Fruit fly (Drosophila melanogaster) whole organism, embryonic: ENCODE results near the gene CG1463.

ENCODE experiments used
- Adf1 ChIP-seq: fragments of 200-800 bp; sonication (Bioruptor generic); IDR thresholded peaks from 2 replicates; pipeline ENCODE4 v1.3.6; 2022; ENCODE audit warnings: missing biosample characterization, missing genetic modification characterization
- BEAF-32 ChIP-seq: fragments of 200-800 bp; sonication (Bioruptor generic); optimal IDR thresholded peaks from 3 replicates; lab custom pipeline; 2017; ENCODE audit warnings: missing biosample characterization, missing genetic modification characterization, mild to moderate bottlenecking, moderate library complexity, missing genetic modification reagents
- CG10209 ChIP-seq: fragments of 200-800 bp; sonication (Bioruptor generic); optimal IDR thresholded peaks from 3 replicates; lab custom pipeline; 2017; ENCODE audit warnings: missing biosample characterization, mild to moderate bottlenecking, missing genetic modification characterization, missing genetic modification reagents
- CG11398 ChIP-seq: fragments of 200-800 bp; sonication (Bioruptor generic); optimal IDR thresholded peaks from 2 replicates; lab custom pipeline; 2016; ENCODE audit warnings: missing biosample characterization, missing genetic modification characterization
- CG12659 ChIP-seq: fragments of 200-800 bp; sonication (Bioruptor generic); optimal IDR thresholded peaks from 3 replicates; lab custom pipeline; 2017; ENCODE audit warnings: mild to moderate bottlenecking, missing biosample characterization, missing genetic modification reagents, missing genetic modification characterization
- CG15514 ChIP-seq: fragments of 200-800 bp; sonication (Bioruptor generic); optimal IDR thresholded peaks from 3 replicates; lab custom pipeline; 2017; ENCODE audit warnings: missing biosample characterization, missing genetic modification characterization, mild to moderate bottlenecking, moderate library complexity, missing genetic modification reagents
- CG1647 ChIP-seq: fragments of 200-800 bp; sonication (Bioruptor generic); optimal IDR thresholded peaks from 3 replicates; lab custom pipeline; 2016; ENCODE audit warnings: missing biosample characterization, missing genetic modification characterization
- CG17385 ChIP-seq: fragments of 200-800 bp; sonication (Bioruptor generic); optimal IDR thresholded peaks from 3 replicates; lab custom pipeline; 2018; ENCODE audit warnings: missing biosample characterization, mild to moderate bottlenecking, missing genetic modification characterization
- CG18476 ChIP-seq: fragments of 200-800 bp; sonication (Bioruptor generic); optimal IDR thresholded peaks from 2 replicates; lab custom pipeline; 2016; ENCODE audit warnings: missing biosample characterization, mild to moderate bottlenecking, missing genetic modification characterization
- CG18764 ChIP-seq: fragments of 200-800 bp; sonication (Bioruptor generic); optimal IDR thresholded peaks from 3 replicates; lab custom pipeline; 2016; ENCODE audit warnings: missing biosample characterization, missing genetic modification characterization
- CG2116 ChIP-seq: fragments of 200-800 bp; sonication (Bioruptor generic); optimal IDR thresholded peaks from 3 replicates; lab custom pipeline; 2018; ENCODE audit warnings: missing biosample characterization, mild to moderate bottlenecking, missing genetic modification characterization
- CG7372 ChIP-seq: fragments of 200-800 bp; sonication (Bioruptor generic); IDR thresholded peaks from 2 replicates; pipeline ENCODE4 v1.3.6; 2022; ENCODE audit warnings: missing biosample characterization, missing genetic modification characterization
- CG8924 ChIP-seq: fragments of 200-800 bp; optimal IDR thresholded peaks from 3 replicates; lab custom pipeline; 2019; ENCODE audit warnings: missing biosample characterization, mild to moderate bottlenecking, missing genetic modification characterization, moderate library complexity
- CTCF ChIP-seq: fragments of 200-800 bp; sonication (Bioruptor generic); optimal IDR thresholded peaks from 2 replicates; lab custom pipeline; 2017; ENCODE audit warnings: missing biosample characterization, mild to moderate bottlenecking, missing genetic modification characterization, moderate library complexity
- Elba2 ChIP-seq: fragments of 200-800 bp; sonication (Bioruptor generic); optimal IDR thresholded peaks from 3 replicates; lab custom pipeline; 2016; ENCODE audit warnings: missing biosample characterization, missing genetic modification characterization
- Fer3 ChIP-seq: fragments of 200-800 bp; sonication (Bioruptor generic); optimal IDR thresholded peaks from 2 replicates; lab custom pipeline; 2018; ENCODE audit warnings: missing biosample characterization, mild to moderate bottlenecking, missing genetic modification characterization, moderate library complexity
- H2.0 ChIP-seq: fragments of 200-800 bp; sonication (Bioruptor generic); IDR thresholded peaks from 2 replicates; pipeline ENCODE4 v1.3.6; 2022; ENCODE audit warnings: missing biosample characterization, missing genetic modification characterization
- HLH3B ChIP-seq: fragments of 200-800 bp; sonication (Bioruptor generic); IDR thresholded peaks from 2 replicates; pipeline ENCODE4 v1.3.6; 2022; ENCODE audit warnings: missing biosample characterization, missing genetic modification characterization
- Hmr ChIP-seq: fragments of 200-800 bp; sonication (Bioruptor generic); optimal IDR thresholded peaks from 3 replicates; lab custom pipeline; 2017; ENCODE audit warnings: mild to moderate bottlenecking, missing biosample characterization, missing genetic modification reagents, missing genetic modification characterization
- Hr78 ChIP-seq, 2 experiments: fragments of 200-800 bp in 1 of 2; fragments of >200 bp in 1 of 2; sonication (Bioruptor generic) in 1 of 2; optimal IDR thresholded peaks; 2 replicates each; lab custom pipeline; 2017 to 2019; ENCODE audit warnings: missing biosample characterization in 2 of 2, missing genetic modification characterization in 2 of 2, mild to moderate bottlenecking in 1 of 2, moderate library complexity in 1 of 2
- Lpt ChIP-seq: fragments of >200 bp; optimal IDR thresholded peaks from 2 replicates; lab custom pipeline; 2018; ENCODE audit warnings: missing biosample characterization, missing genetic modification characterization
- Nf-YB ChIP-seq: fragments of 200-800 bp; sonication (Bioruptor generic); optimal IDR thresholded peaks from 3 replicates; lab custom pipeline; 2019; ENCODE audit warnings: missing biosample characterization, mild to moderate bottlenecking, missing genetic modification characterization, moderate library complexity
- Usf ChIP-seq: fragments of 200-800 bp; sonication (Bioruptor generic); optimal IDR thresholded peaks from 2 replicates; lab custom pipeline; 2017; ENCODE audit warnings: missing genotype, missing biosample characterization, missing genetic modification characterization
- Xbp1 ChIP-seq: fragments of 200-800 bp; sonication (Bioruptor generic); optimal IDR thresholded peaks from 3 replicates; lab custom pipeline; 2016; ENCODE audit warnings: missing biosample characterization, mild to moderate bottlenecking, missing genetic modification characterization
- abd-A ChIP-seq: fragments of 200-800 bp; sonication (Bioruptor generic); optimal IDR thresholded peaks from 3 replicates; lab custom pipeline; 2019; ENCODE audit warnings: missing biosample characterization, mild to moderate bottlenecking, missing genetic modification characterization, moderate library complexity
- ase ChIP-seq: fragments of 200-800 bp; sonication (Bioruptor generic); IDR thresholded peaks from 3 replicates; pipeline ENCODE4 v1.3.6; 2022; ENCODE audit warnings: missing biosample characterization, missing genetic modification characterization
- bab2 ChIP-seq: fragments of 200-800 bp; sonication (Bioruptor generic); optimal IDR thresholded peaks from 2 replicates; lab custom pipeline; 2016; ENCODE audit warnings: missing biosample characterization, missing genetic modification characterization
- dan ChIP-seq: fragments of 200-800 bp; sonication (Bioruptor generic); IDR thresholded peaks from 2 replicates; pipeline ENCODE4 v1.3.6; 2022; ENCODE audit warnings: missing biosample characterization, missing genetic modification characterization
- emc ChIP-seq: fragments of 200-800 bp; sonication (Bioruptor generic); optimal IDR thresholded peaks from 2 replicates; lab custom pipeline; 2016; ENCODE audit warnings: missing biosample characterization, missing genetic modification characterization
- ewg ChIP-seq: fragments of 200-800 bp; sonication (Bioruptor generic); optimal IDR thresholded peaks from 3 replicates; lab custom pipeline; 2017; ENCODE audit warnings: mild to moderate bottlenecking, missing biosample characterization, missing genetic modification reagents, missing genetic modification characterization
- fd102C ChIP-seq: fragments of 200-800 bp; sonication (Bioruptor generic); optimal IDR thresholded peaks from 2 replicates; lab custom pipeline; 2018; ENCODE audit warnings: missing biosample characterization, mild to moderate bottlenecking, missing genetic modification characterization, moderate library complexity
- fd64A ChIP-seq: fragments of 200-800 bp; sonication (Bioruptor generic); optimal IDR thresholded peaks from 3 replicates; lab custom pipeline; 2018; ENCODE audit warnings: missing biosample characterization, mild to moderate bottlenecking, missing genetic modification characterization
- ftz-f1 ChIP-seq: fragments of 200-800 bp; sonication (Bioruptor generic); optimal IDR thresholded peaks from 2 replicates; lab custom pipeline; 2016; ENCODE audit warnings: missing biosample characterization, missing genetic modification characterization
- jigr1 ChIP-seq: fragments of 200-800 bp; sonication (Bioruptor generic); IDR thresholded peaks from 3 replicates; pipeline ENCODE4 v1.3.6; 2022; ENCODE audit warnings: missing biosample characterization, missing genetic modification characterization
- jumu ChIP-seq: fragments of 200-800 bp; sonication (Bioruptor generic); optimal IDR thresholded peaks from 3 replicates; lab custom pipeline; 2016; ENCODE audit warnings: missing biosample characterization, missing genetic modification characterization
- knrl ChIP-seq: fragments of 200-800 bp; sonication (Bioruptor generic); IDR thresholded peaks from 3 replicates; pipeline ENCODE4 v1.3.6; 2022; ENCODE audit warnings: missing biosample characterization, missing genetic modification characterization; ENCODE audit not compliant: partially characterized antibody
- pan ChIP-seq, 4 experiments: fragments of >200 bp in 3 of 4; fragments of 200-800 bp in 1 of 4; sonication (Bioruptor generic) in 1 of 4; optimal IDR thresholded peaks in 3 of 4; IDR thresholded peaks in 1 of 4; 2 replicates each; pipeline versions ENCODE4 v1.3.6 to Lab custom; 2017 to 2022; ENCODE audit warnings: missing biosample characterization in 2 of 4, missing genetic modification characterization in 2 of 4, mixed read lengths in 1 of 4
- pb ChIP-seq: fragments of 200-800 bp; sonication (Bioruptor generic); optimal IDR thresholded peaks from 3 replicates; lab custom pipeline; 2016; ENCODE audit warnings: missing biosample characterization, missing genetic modification characterization
- peb ChIP-seq: fragments of 200-800 bp; sonication (Bioruptor generic); IDR thresholded peaks from 2 replicates; pipeline ENCODE4 v1.3.6; 2022; ENCODE audit warnings: missing biosample characterization, missing genetic modification characterization
- pfk ChIP-seq: fragments of 200-800 bp; sonication (Bioruptor generic); optimal IDR thresholded peaks from 2 replicates; lab custom pipeline; 2018; ENCODE audit warnings: missing biosample characterization, mild to moderate bottlenecking, missing genetic modification characterization, moderate library complexity
- phol ChIP-seq: fragments of 200-800 bp; sonication (Bioruptor generic); optimal IDR thresholded peaks from 3 replicates; lab custom pipeline; 2018; ENCODE audit warnings: missing biosample characterization, mild to moderate bottlenecking, missing genetic modification characterization, moderate library complexity
- pum ChIP-seq: fragments of 200-800 bp; sonication (Bioruptor generic); optimal IDR thresholded peaks from 2 replicates; lab custom pipeline; 2016; ENCODE audit warnings: missing biosample characterization, missing genetic modification characterization
- rib ChIP-seq: fragments of 200-800 bp; sonication (Bioruptor generic); IDR thresholded peaks from 2 replicates; pipeline ENCODE4 v1.3.6; 2022; ENCODE audit warnings: missing biosample characterization, missing genetic modification characterization
- sc ChIP-seq, 3 experiments: fragments of >200 bp in 2 of 3; fragments of 200-800 bp in 1 of 3; sonication (Bioruptor generic) in 1 of 3; optimal IDR thresholded peaks; 2 replicates in 2 of 3; 3 replicates in 1 of 3; lab custom pipeline; 2017; ENCODE audit warnings: mild to moderate bottlenecking in 1 of 3, missing biosample characterization in 1 of 3, missing genetic modification characterization in 1 of 3, missing genetic modification reagents in 1 of 3
- schlank ChIP-seq: fragments of 200-800 bp; sonication (Bioruptor generic); optimal IDR thresholded peaks from 2 replicates; lab custom pipeline; 2018; ENCODE audit warnings: missing biosample characterization, mild to moderate bottlenecking, missing genetic modification characterization
- sd ChIP-seq: fragments of 200-800 bp; sonication (Bioruptor generic); optimal IDR thresholded peaks from 3 replicates; lab custom pipeline; 2018; ENCODE audit warnings: missing biosample characterization, mild to moderate bottlenecking, missing genetic modification characterization, moderate library complexity
- seq ChIP-seq: fragments of 200-800 bp; sonication (Bioruptor generic); IDR thresholded peaks from 2 replicates; pipeline ENCODE4 v1.3.6; 2022; ENCODE audit warnings: missing biosample characterization, missing genetic modification characterization
- usp ChIP-seq: fragments of >200 bp; optimal IDR thresholded peaks from 2 replicates; lab custom pipeline; 2017; ENCODE audit warnings: missing biosample characterization, missing genetic modification characterization
- zfh1 ChIP-seq: fragments of 200-800 bp; sonication (Bioruptor generic); IDR thresholded peaks from 3 replicates; pipeline ENCODE4 v1.3.6; 2022; ENCODE audit warnings: missing biosample characterization, missing genetic modification characterization

The CG1463 gene

dm6 chrX:12575827-12576408 lies 35.5 kb downstream of the CG1463 start (continued):
- TF ChIP-seq fd102C (GFP tag; lab: Kevin White, UChicago) = no peak
- no peak for TF ChIP-seq emc
- no peak for TF ChIP-seq ase
- TF ChIP-seq CTCF (GFP tag; lab: Kevin White, UChicago) = no peak
- TF ChIP-seq CG12659 (GFP tag; lab: Kevin White, UChicago) = peak; percentile 37
- no peak for TF ChIP-seq fd64A (GFP tag; lab: Kevin White, UChicago)
- peak; percentile 12 for TF ChIP-seq CG17385
- TF ChIP-seq jumu (GFP tag; lab: Kevin White, UChicago) = peak; percentile 11
- TF ChIP-seq jigr1 = no peak
- no peak for TF ChIP-seq CG7372 (GFP tag; lab: Robert Waterston, UW)
- TF ChIP-seq Lpt (GFP tag; lab: Kevin White, UChicago) = no peak
- TF ChIP-seq phol (tag; lab: Kevin White, UChicago) = peak; percentile 87
- TF ChIP-seq BEAF-32 (GFP tag; lab: Kevin White, UChicago) = no peak
- TF ChIP-seq Hmr (GFP tag; lab: Kevin White, UChicago) = no peak
- no peak for TF ChIP-seq pan (optimal IDR thresholded peaks at IDR 0.05; lab: Kevin White, UChicago)
- TF ChIP-seq pan (GFP tag; optimal IDR thresholded peaks at IDR 0.05 in 1 of 2, IDR thresholded peaks at IDR 0.05 in 1 of 2) = peak in 1 of 2 experiments; percentile 48
- no peak for TF ChIP-seq CG15514 (GFP tag; lab: Kevin White, UChicago)
- TF ChIP-seq Fer3 = no peak
- no peak for TF ChIP-seq CG11398
- TF ChIP-seq Elba2 = peak; percentile 3
- TF ChIP-seq seq = no peak
- TF ChIP-seq knrl (GFP tag; lab: Robert Waterston, UW) = no peak
- peak; percentile 71 for TF ChIP-seq rib (GFP tag; lab: Robert Waterston, UW)
- TF ChIP-seq CG18476 (GFP tag; lab: Kevin White, UChicago) = peak; percentile 50
- no peak for TF ChIP-seq sd (tag; lab: Kevin White, UChicago)
- peak; percentile 64 for TF ChIP-seq CG10209 (GFP tag; lab: Kevin White, UChicago)
- TF ChIP-seq ewg (GFP tag; lab: Kevin White, UChicago) = peak; percentile 58
- TF ChIP-seq Hr78 (GFP tag; optimal IDR thresholded peaks at IDR 0.05; lab: Kevin White, UChicago) = no peak
- TF ChIP-seq schlank (tag; lab: Kevin White, UChicago) = no peak
- peak; percentile 44 for TF ChIP-seq pfk
- no peak for TF ChIP-seq usp (GFP tag; lab: Kevin White, UChicago)
- TF ChIP-seq ftz-f1 (GFP tag; lab: Kevin White, UChicago) = no peak
- TF ChIP-seq peb = peak; percentile 44; the same call in 1 of the 2 replicates
- TF ChIP-seq zfh1 (GFP tag; lab: Robert Waterston, UW) = peak; percentile 68; the same call in 2 of the 3 replicates
- TF ChIP-seq bab2 (GFP tag; lab: Kevin White, UChicago) = peak; percentile 42
- no peak for TF ChIP-seq H2.0 (GFP tag; lab: Robert Waterston, UW)
- TF ChIP-seq CG1647 (GFP tag; lab: Kevin White, UChicago) = no peak
- TF ChIP-seq CG18764 (GFP tag; lab: Kevin White, UChicago) = peak; percentile 19
- TF ChIP-seq Xbp1 = peak; percentile 66
- peak; percentile 36 for TF ChIP-seq CG2116 (GFP tag; lab: Kevin White, UChicago)
- peak; percentile 44; the same call in 1 of the 2 replicates for TF ChIP-seq dan (GFP tag; lab: Robert Waterston, UW)
- no peak for TF ChIP-seq sc (optimal IDR thresholded peaks at IDR 0.05; lab: Kevin White, UChicago)
- TF ChIP-seq sc (GFP tag; optimal IDR thresholded peaks at IDR 0.05; lab: Kevin White, UChicago) = peak; percentile 79
- peak; percentile 43 for TF ChIP-seq pum (GFP tag; lab: Kevin White, UChicago)
- TF ChIP-seq CG8924 (tag; lab: Kevin White, UChicago) = peak; percentile 69
- TF ChIP-seq abd-A = no peak
- peak; percentile 67 for TF ChIP-seq Usf (GFP tag; lab: Kevin White, UChicago)
- no peak for TF ChIP-seq pb (GFP tag; lab: Kevin White, UChicago)
- peak; percentile 55 for TF ChIP-seq Nf-YB (GFP tag; lab: Kevin White, UChicago)
- no peak for TF ChIP-seq Adf1 (GFP tag; lab: Robert Waterston, UW)
- no peak; the same call in 1 of the 2 replicates for TF ChIP-seq HLH3B (GFP tag; lab: Robert Waterston, UW)
